Fruit fly (Drosophila melanogaster) whole organism, embryonic: ENCODE data around the gene CG15717.

ENCODE experiments used
- Ada2b ChIP-seq: fragments of 200-800 bp; sonication (Bioruptor generic); IDR thresholded peaks from 2 replicates; pipeline ENCODE4 v1.3.6; 2022; ENCODE audit warnings: missing biosample characterization, missing genetic modification characterization
- Aef1 ChIP-seq: fragments of 200-800 bp; sonication (Bioruptor generic); IDR thresholded peaks from 3 replicates; pipeline ENCODE4 v1.3.6; 2022; ENCODE audit warnings: missing biosample characterization, missing genetic modification characterization
- B-H1 ChIP-seq: fragments of 200-800 bp; sonication (Bioruptor generic); IDR thresholded peaks from 3 replicates; pipeline ENCODE4 v1.3.6; 2022; ENCODE audit warnings: missing biosample characterization, missing genetic modification characterization
- BtbVII ChIP-seq: fragments of 200-800 bp; sonication (Bioruptor generic); optimal IDR thresholded peaks from 3 replicates; lab custom pipeline; 2017; ENCODE audit warnings: missing biosample characterization, mild to moderate bottlenecking, missing genetic modification characterization
- CG1024 ChIP-seq: fragments of 200-800 bp; sonication (Bioruptor generic); IDR thresholded peaks from 2 replicates; pipeline ENCODE4 v1.3.6; 2022; ENCODE audit warnings: missing biosample characterization, missing genetic modification characterization
- CG10462 ChIP-seq: fragments of 200-800 bp; sonication (Bioruptor generic); optimal IDR thresholded peaks from 2 replicates; lab custom pipeline; 2016; ENCODE audit warnings: missing biosample characterization, missing genetic modification characterization
- CG11456 ChIP-seq: fragments of 200-800 bp; sonication (Bioruptor generic); IDR thresholded peaks from 3 replicates; pipeline ENCODE4 v1.3.6; 2022; ENCODE audit warnings: missing biosample characterization, missing genetic modification characterization
- CG12219 ChIP-seq: fragments of 200-800 bp; sonication (Bioruptor generic); optimal IDR thresholded peaks from 3 replicates; lab custom pipeline; 2018; ENCODE audit warnings: missing biosample characterization, mild to moderate bottlenecking, missing genetic modification characterization
- CG13894 ChIP-seq: fragments of 200-800 bp; sonication (Bioruptor generic); optimal IDR thresholded peaks from 3 replicates; lab custom pipeline; 2018; ENCODE audit warnings: missing biosample characterization, mild to moderate bottlenecking, missing genetic modification characterization, moderate library complexity
- CG15011 ChIP-seq: fragments of 200-800 bp; sonication (Bioruptor generic); optimal IDR thresholded peaks from 3 replicates; lab custom pipeline; 2018; ENCODE audit warnings: missing biosample characterization, mild to moderate bottlenecking, missing genetic modification characterization
- CG15269 ChIP-seq: fragments of 200-800 bp; sonication (Bioruptor generic); optimal IDR thresholded peaks from 2 replicates; lab custom pipeline; 2018; ENCODE audit warnings: missing biosample characterization, mild to moderate bottlenecking, missing genetic modification characterization, moderate library complexity
- CG16815 ChIP-seq: fragments of 200-800 bp; sonication (Bioruptor generic); optimal IDR thresholded peaks from 3 replicates; lab custom pipeline; 2017; ENCODE audit warnings: missing biosample characterization, mild to moderate bottlenecking, missing genetic modification characterization
- CG17359 ChIP-seq: fragments of 200-800 bp; sonication (Bioruptor generic); optimal IDR thresholded peaks from 3 replicates; lab custom pipeline; 2018; ENCODE audit warnings: missing biosample characterization, mild to moderate bottlenecking, missing genetic modification characterization, moderate library complexity
- CG17385 ChIP-seq: fragments of 200-800 bp; sonication (Bioruptor generic); optimal IDR thresholded peaks from 3 replicates; lab custom pipeline; 2018; ENCODE audit warnings: missing biosample characterization, mild to moderate bottlenecking, missing genetic modification characterization
- CG1792 ChIP-seq: fragments of 200-800 bp; sonication (Bioruptor generic); optimal IDR thresholded peaks from 2 replicates; lab custom pipeline; 2016; ENCODE audit warnings: missing biosample characterization, missing genetic modification characterization
- CG1832 ChIP-seq: fragments of 200-800 bp; sonication (Bioruptor generic); optimal IDR thresholded peaks from 2 replicates; lab custom pipeline; 2017; ENCODE audit warnings: missing biosample characterization, mild to moderate bottlenecking, missing genetic modification characterization, inconsistent platforms
- CG32767 ChIP-seq: fragments of 200-800 bp; sonication (Bioruptor generic); IDR thresholded peaks from 2 replicates; pipeline ENCODE4 v1.3.6; 2022; ENCODE audit warnings: missing biosample characterization, missing genetic modification characterization
- CG34422 ChIP-seq: fragments of 200-800 bp; sonication (Bioruptor generic); IDR thresholded peaks from 3 replicates; pipeline ENCODE4 v1.3.6; 2022; ENCODE audit warnings: missing biosample characterization, missing genetic modification characterization
- CG3838 ChIP-seq: fragments of 200-800 bp; sonication (Bioruptor generic); optimal IDR thresholded peaks from 3 replicates; lab custom pipeline; 2016; ENCODE audit warnings: missing biosample characterization, missing genetic modification characterization
- CG4617 ChIP-seq: fragments of 200-800 bp; sonication (Bioruptor generic); optimal IDR thresholded peaks from 3 replicates; lab custom pipeline; 2016; ENCODE audit warnings: missing biosample characterization, missing genetic modification characterization, borderline replicate concordance
- CG8388 ChIP-seq: fragments of 200-800 bp; sonication (Bioruptor generic); optimal IDR thresholded peaks from 2 replicates; lab custom pipeline; 2019; ENCODE audit warnings: missing biosample characterization, mild to moderate bottlenecking, missing genetic modification characterization, moderate library complexity
- CTCF ChIP-seq: fragments of 200-800 bp; sonication (Bioruptor generic); optimal IDR thresholded peaks from 2 replicates; lab custom pipeline; 2017; ENCODE audit warnings: missing biosample characterization, mild to moderate bottlenecking, missing genetic modification characterization, moderate library complexity
- Deaf1 ChIP-seq: fragments of 200-800 bp; optimal IDR thresholded peaks from 3 replicates; lab custom pipeline; 2019; ENCODE audit warnings: missing biosample characterization, mild to moderate bottlenecking, missing genetic modification characterization, moderate library complexity
- Dip2 ChIP-seq: fragments of 200-800 bp; sonication (Bioruptor generic); IDR thresholded peaks from 2 replicates; pipeline ENCODE4 v1.3.6; 2022; ENCODE audit warnings: missing biosample characterization, missing genetic modification characterization
- E2f1 ChIP-seq: fragments of 200-800 bp; sonication (Bioruptor generic); IDR thresholded peaks from 2 replicates; pipeline ENCODE4 v1.3.6; 2022; ENCODE audit warnings: missing biosample characterization, missing genetic modification characterization
- Ets65A ChIP-seq: fragments of 200-800 bp; sonication (Bioruptor generic); peaks from one replicate; lab custom pipeline; 2016; ENCODE audit warnings: missing biosample characterization, missing genetic modification characterization
- Lim3 ChIP-seq: fragments of 200-800 bp; sonication (Bioruptor generic); IDR thresholded peaks from 2 replicates; pipeline ENCODE4 v1.3.6; 2022; ENCODE audit warnings: missing biosample characterization, missing genetic modification characterization
- MESR4 ChIP-seq: fragments of 200-800 bp; sonication (Bioruptor generic); optimal IDR thresholded peaks from 2 replicates; lab custom pipeline; 2018; ENCODE audit warnings: missing biosample characterization, mild to moderate bottlenecking, missing genetic modification characterization, moderate library complexity
- NC2α ChIP-seq: fragments of 200-800 bp; sonication (Bioruptor generic); optimal IDR thresholded peaks from 2 replicates; lab custom pipeline; 2016; ENCODE audit warnings: missing biosample characterization, missing genetic modification characterization
- Oli ChIP-seq: fragments of 200-800 bp; sonication (Bioruptor generic); optimal IDR thresholded peaks from 2 replicates; lab custom pipeline; 2018; ENCODE audit warnings: missing biosample characterization, mild to moderate bottlenecking, missing genetic modification characterization, moderate library complexity
- Optix ChIP-seq: fragments of 200-800 bp; sonication (Bioruptor generic); IDR thresholded peaks from 3 replicates; pipeline ENCODE4 v1.3.6; 2022; ENCODE audit warnings: missing biosample characterization, missing genetic modification characterization
- Ptx1 ChIP-seq: fragments of 200-800 bp; sonication (Bioruptor generic); IDR thresholded peaks from 2 replicates; pipeline ENCODE4 v1.3.6; 2022; ENCODE audit warnings: missing biosample characterization, missing genetic modification characterization
- Sox100B ChIP-seq: fragments of 200-800 bp; sonication (Bioruptor generic); optimal IDR thresholded peaks from 3 replicates; lab custom pipeline; 2018; ENCODE audit warnings: missing biosample characterization, mild to moderate bottlenecking, missing genetic modification characterization
- Stat92E ChIP-seq, 3 experiments: fragments of >200 bp in 2 of 3; fragments of 200-800 bp in 1 of 3; sonication (Bioruptor generic) in 1 of 3; optimal IDR thresholded peaks; 2 replicates each; lab custom pipeline; 2017 to 2019; ENCODE audit warnings: missing biosample characterization in 3 of 3, missing genetic modification characterization in 3 of 3, mild to moderate bottlenecking in 1 of 3, moderate library complexity in 1 of 3
- ara ChIP-seq: fragments of 200-800 bp; sonication (Bioruptor generic); IDR thresholded peaks from 2 replicates; pipeline ENCODE4 v1.3.6; 2022; ENCODE audit warnings: missing biosample characterization, missing genetic modification characterization
- dati ChIP-seq: fragments of 200-800 bp; sonication (Bioruptor generic); IDR thresholded peaks from 2 replicates; pipeline ENCODE4 v1.3.6; 2022; ENCODE audit warnings: missing biosample characterization, missing genetic modification characterization
- dm ChIP-seq: fragments of 200-800 bp; sonication (Bioruptor generic); optimal IDR thresholded peaks from 3 replicates; lab custom pipeline; 2016; ENCODE audit warnings: missing biosample characterization, missing genetic modification characterization
- dpn ChIP-seq, 2 experiments: fragments of 200-800 bp; sonication (Bioruptor generic); optimal IDR thresholded peaks; 3 replicates each; lab custom pipeline; 2016; ENCODE audit warnings: missing biosample characterization in 2 of 2, missing genetic modification characterization in 2 of 2
- gcm2 ChIP-seq: fragments of 200-800 bp; sonication (Bioruptor generic); optimal IDR thresholded peaks from 2 replicates; lab custom pipeline; 2016; ENCODE audit warnings: missing biosample characterization, missing genetic modification characterization
- gem ChIP-seq: fragments of 200-800 bp; sonication (Bioruptor generic); optimal IDR thresholded peaks from 2 replicates; lab custom pipeline; 2019; ENCODE audit warnings: missing biosample characterization, mild to moderate bottlenecking, missing genetic modification characterization, moderate library complexity
- gsb ChIP-seq: fragments of 200-800 bp; sonication (Bioruptor generic); IDR thresholded peaks from 2 replicates; pipeline ENCODE4 v1.3.6; 2022; ENCODE audit warnings: missing biosample characterization, missing genetic modification characterization
- maf-S ChIP-seq: fragments of 200-800 bp; sonication (Bioruptor generic); optimal IDR thresholded peaks from 2 replicates; lab custom pipeline; 2016; ENCODE audit warnings: missing biosample characterization, missing genetic modification characterization
- oc ChIP-seq: fragments of 200-800 bp; sonication (Bioruptor generic); optimal IDR thresholded peaks from 2 replicates; lab custom pipeline; 2018; ENCODE audit warnings: missing biosample characterization, mild to moderate bottlenecking, missing genetic modification characterization, moderate library complexity
- otp ChIP-seq: fragments of 200-800 bp; sonication (Bioruptor generic); IDR thresholded peaks from 3 replicates; pipeline ENCODE4, ENCODE4 v1.3.6; 2022; ENCODE audit warnings: missing biosample characterization, missing genetic modification characterization
- ro ChIP-seq: fragments of 200-800 bp; sonication (Bioruptor generic); IDR thresholded peaks from 2 replicates; pipeline ENCODE4 v1.3.6; 2022; ENCODE audit warnings: missing biosample characterization, missing genetic modification characterization
- run ChIP-seq: fragments of 200-800 bp; sonication (Bioruptor generic); optimal IDR thresholded peaks from 3 replicates; lab custom pipeline; 2018; ENCODE audit warnings: missing biosample characterization, mild to moderate bottlenecking, missing genetic modification characterization
- slbo ChIP-seq: fragments of 200-800 bp; sonication (Bioruptor generic); IDR thresholded peaks from 2 replicates; pipeline ENCODE4 v1.3.6; 2022; ENCODE audit warnings: missing biosample characterization, missing genetic modification characterization
- slp2 ChIP-seq: fragments of 200-800 bp; sonication (Bioruptor generic); optimal IDR thresholded peaks from 2 replicates; lab custom pipeline; 2016; ENCODE audit warnings: missing biosample characterization, missing genetic modification characterization
- so ChIP-seq: fragments of 200-800 bp; sonication (Bioruptor generic); IDR thresholded peaks from 3 replicates; pipeline ENCODE4 v1.3.6; 2022; ENCODE audit warnings: missing biosample characterization, missing genetic modification characterization
- vnd ChIP-seq: fragments of 200-800 bp; sonication (Bioruptor generic); IDR thresholded peaks from 3 replicates; pipeline ENCODE4 v1.3.6; 2022; ENCODE audit warnings: missing biosample characterization, missing genetic modification characterization; ENCODE audit not compliant: partially characterized antibody
- wek ChIP-seq: fragments of 200-800 bp; sonication (Bioruptor generic); optimal IDR thresholded peaks from 3 replicates; lab custom pipeline; 2018; ENCODE audit warnings: missing biosample characterization, mild to moderate bottlenecking, missing genetic modification characterization, moderate library complexity
- zf30C ChIP-seq: fragments of 200-800 bp; sonication (Bioruptor generic); optimal IDR thresholded peaks from 3 replicates; lab custom pipeline; 2018; ENCODE audit warnings: missing biosample characterization, mild to moderate bottlenecking, missing genetic modification characterization

CG15717 gene

DNA sequence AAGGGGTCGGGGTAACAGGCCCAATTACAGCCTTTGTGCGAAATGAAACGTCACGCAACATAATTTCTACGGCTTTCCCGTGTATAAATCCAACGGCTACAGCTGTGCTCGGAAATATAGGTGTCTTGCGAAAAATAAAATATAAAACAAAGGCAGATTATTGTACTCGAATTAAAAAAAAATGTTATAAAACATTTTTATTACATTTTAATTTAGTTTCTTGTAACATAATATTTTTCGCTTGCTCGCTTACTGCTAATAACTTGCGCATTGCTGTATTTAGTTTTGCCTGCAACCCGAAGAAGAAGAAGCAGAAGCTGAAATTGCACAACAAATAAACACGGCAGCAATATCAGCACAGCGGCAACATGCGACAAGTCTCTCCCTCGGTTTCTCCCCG lies 14.3 kb downstream of the CG15717 start (continued):
- TF ChIP-seq CG17385 (GFP tag; lab: Kevin White, UChicago) (peak; percentile 61), CG16815 (GFP tag; lab: Kevin White, UChicago) (no peak), CG13894 (no peak), CG1024 (GFP tag; lab: Robert Waterston, UW) (no peak), MESR4 (no peak), Dip2 (GFP tag; lab: Robert Waterston, UW) (no peak), ara (GFP tag; lab: Robert Waterston, UW) (no peak), Ptx1 (GFP tag; lab: Robert Waterston, UW) (peak; percentile 66), Stat92E (GFP tag; optimal IDR thresholded peaks at IDR 0.05; lab: Kevin White, UChicago) (no peak), B-H1 (GFP tag; lab: Robert Waterston, UW) (0 out of 3 replicates have a peak, but pooled peaks have one; percentile 12), Ada2b (peak; percentile 63), vnd (GFP tag; lab: Robert Waterston, UW) (no peak), so (GFP tag; lab: Robert Waterston, UW) (0 out of 3 replicates have a peak, but pooled peaks have one; percentile 13), Ets65A (GFP tag; lab: Kevin White, UChicago) (no peak), dpn (GFP tag; optimal IDR thresholded peaks at IDR 0.05; lab: Kevin White, UChicago) (peak in 1 of 2 experiments; percentile 36), CG10462 (GFP tag; lab: Kevin White, UChicago) (no peak), CTCF (GFP tag; lab: Kevin White, UChicago) (no peak), Lim3 (GFP tag; lab: Robert Waterston, UW) (no peak), E2f1 (GFP tag; lab: Robert Waterston, UW) (peak; percentile 31; the same call in 1 of the 2 replicates), slp2 (GFP tag; lab: Kevin White, UChicago) (no peak), slbo (peak; percentile 37), CG32767 (GFP tag; lab: Robert Waterston, UW) (0 out of 2 replicates have a peak, but pooled peaks have one; percentile 37), CG17359 (tag; lab: Kevin White, UChicago) (peak; percentile 66), CG15269 (peak; percentile 54), Deaf1 (tag; lab: Kevin White, UChicago) (no peak), CG8388 (GFP tag; lab: Kevin White, UChicago) (peak; percentile 0), Sox100B (GFP tag; lab: Kevin White, UChicago) (peak; percentile 45), CG4617 (GFP tag; lab: Kevin White, UChicago) (no peak), CG15011 (GFP tag; lab: Kevin White, UChicago) (no peak), CG11456 (GFP tag; lab: Robert Waterston, UW) (0 out of 3 replicates have a peak, but pooled peaks have one; percentile 40), run (tag; lab: Kevin White, UChicago) (peak; percentile 6), dati (GFP tag; lab: Robert Waterston, UW) (no peak), CG1832 (GFP tag; lab: Kevin White, UChicago) (no peak), CG3838 (GFP tag; lab: Kevin White, UChicago) (no peak), gsb (GFP tag; lab: Robert Waterston, UW) (no peak), zf30C (no peak), ro (GFP tag; lab: Robert Waterston, UW) (0 out of 2 replicates have a peak, but pooled peaks have one; percentile 15), Oli (peak; percentile 59), maf-S (GFP tag; lab: Kevin White, UChicago) (no peak), CG12219 (GFP tag; lab: Kevin White, UChicago) (peak; percentile 29), gcm2 (no peak), wek (GFP tag; lab: Kevin White, UChicago) (no peak), BtbVII (no peak), Aef1 (GFP tag; lab: Robert Waterston, UW) (peak; percentile 31; the same call in 1 of the 3 replicates), Optix (GFP tag; lab: Robert Waterston, UW) (no peak), gem (tag; lab: Kevin White, UChicago) (peak; percentile 67), CG1792 (GFP tag; lab: Kevin White, UChicago) (no peak), dm (GFP tag; lab: Kevin White, UChicago) (no peak), CG34422 (peak; percentile 37; the same call in 1 of the 3 replicates), oc (tag; lab: Kevin White, UChicago) (peak; percentile 37), NC2α (GFP tag; lab: Kevin White, UChicago) (no peak), otp (GFP tag; lab: Robert Waterston, UW) (0 out of 3 replicates have a peak, but pooled peaks have one; percentile 30)
